Fruit fly (Drosophila melanogaster): ENCODE measurements around the gene CG46523.

DNA sequence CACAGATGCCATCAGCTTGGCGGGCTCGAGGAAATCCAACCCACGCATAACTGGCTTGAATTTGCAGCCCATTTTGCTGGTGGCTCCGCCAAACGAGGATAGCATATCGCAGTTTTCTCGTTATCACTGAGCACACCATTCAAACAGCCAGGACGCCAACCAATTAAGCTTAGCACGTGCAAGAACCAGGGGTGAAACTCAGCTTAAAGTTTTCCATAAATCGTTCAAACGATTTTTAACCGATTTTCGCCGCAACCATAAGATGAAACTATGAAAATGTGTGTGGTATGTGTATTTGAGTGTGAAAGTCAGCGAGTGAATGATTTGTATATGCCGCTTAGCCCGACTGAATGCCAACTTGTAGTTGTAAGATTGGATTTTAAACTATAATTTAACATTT is 48.0 kb downstream of the CG46523 start:
- TF ChIP-seq ovo (GFP tag; optimal IDR thresholded peaks at IDR 0.05) (no peak), CG12768 (GFP tag; optimal IDR thresholded peaks at IDR 0.05) (no peak), CG7101 (tag; optimal IDR thresholded peaks at IDR 0.05) (no peak), CG14711 (tag; optimal IDR thresholded peaks at IDR 0.05) (no peak), toe (GFP tag; optimal IDR thresholded peaks at IDR 0.05) (no peak), CG1620 (GFP tag; optimal IDR thresholded peaks at IDR 0.05) (no peak), CG11617 (GFP tag; optimal IDR thresholded peaks at IDR 0.05) (no peak), kay (GFP tag; ENCODE audit: borderline replicate concordance) (no peak), CG33017 (tag; optimal IDR thresholded peaks at IDR 0.05) (no peak)
